Worm (Caenorhabditis elegans) whole organism, L2 larva: ENCODE measurements around the gene C24B9.3.
A peak's percentile ranks its signal among the peaks of the same experiment; 100 is the strongest.

Experiments
- C34F6.9 ChIP-seq: fragments of 150-350 bp; optimal IDR thresholded peaks from 2 replicates; lab custom pipeline; 2014; ENCODE audit warnings: missing biosample characterization, missing genetic modification characterization
- aly-2 ChIP-seq: fragments of 150-350 bp; optimal IDR thresholded peaks from 2 replicates; lab custom pipeline; 2014; ENCODE audit warnings: missing biosample characterization, missing genetic modification characterization
- fos-1 ChIP-seq: fragments of 150-350 bp; optimal IDR thresholded peaks from 2 replicates; lab custom pipeline; 2014; ENCODE audit warnings: missing biosample characterization, missing genetic modification characterization
- lin-39 ChIP-seq: fragments of 150-350 bp; optimal IDR thresholded peaks from 2 replicates; lab custom pipeline; 2014; ENCODE audit warnings: missing biosample characterization, missing genetic modification reagents, missing genetic modification characterization
- nhr-11 ChIP-seq: fragments of 150-350 bp; optimal IDR thresholded peaks from 2 replicates; lab custom pipeline; 2014; ENCODE audit warnings: missing biosample characterization, missing genetic modification characterization
- nhr-237 ChIP-seq: fragments of 150-350 bp; optimal IDR thresholded peaks from 2 replicates; lab custom pipeline; 2014; ENCODE audit warnings: missing biosample characterization, missing genetic modification characterization
- unc-62 ChIP-seq: fragments of 150-350 bp; optimal IDR thresholded peaks from 2 replicates; lab custom pipeline; 2014; ENCODE audit warnings: missing biosample characterization, missing genetic modification reagents, missing genetic modification characterization

- no peak for TF ChIP-seq C34F6.9 (tag; lab: Kevin White, UChicago)
- no peak for TF ChIP-seq nhr-237
- TF ChIP-seq unc-62 (GFP tag; lab: Kevin White, UChicago), result no peak
- peak; percentile 69 for TF ChIP-seq fos-1
- TF ChIP-seq aly-2 (tag; lab: Kevin White, UChicago), result no peak
- no peak for TF ChIP-seq lin-39
- TF ChIP-seq nhr-11, result no peak
Observed at ce11 chrV:2711429-2711828, at the start of gene C24B9.3.
